Worm (Caenorhabditis elegans): ENCODE measurements around the gene wee-1.3.

Gene wee-1.3

DNA sequence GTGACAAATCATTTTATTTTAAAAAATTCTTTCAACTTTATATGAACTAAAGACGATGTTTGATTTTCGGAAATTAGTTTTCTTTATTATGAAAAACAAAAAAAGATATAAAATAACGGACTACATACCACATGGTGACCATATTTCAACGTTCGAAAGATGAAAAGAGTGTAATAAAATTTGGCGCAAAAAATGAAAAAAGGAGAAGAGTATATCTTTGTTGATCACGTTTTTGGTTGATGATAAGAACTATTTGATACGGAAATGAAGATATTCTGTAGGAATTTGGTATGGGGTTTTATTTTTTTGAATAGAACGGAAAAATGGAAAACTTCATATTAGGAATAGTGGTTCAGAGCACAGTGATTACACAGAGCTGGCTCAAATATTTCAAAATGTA, 36.8 kb upstream of the wee-1.3 start, which contains the start of gene Y53C12B.7:
Gene Y53C12B.7 (minus strand): TSS at position 163 of the 400 bp plus-strand sequence.
- TF ChIP-seq mls-2 (tag; optimal IDR thresholded peaks at IDR 0.05), result no peak
- no peak for TF ChIP-seq elt-3 (tag; optimal IDR thresholded peaks at IDR 0.05)
- TF ChIP-seq nhr-12 (tag; optimal IDR thresholded peaks at IDR 0.05), result no peak
- no peak for TF ChIP-seq nhr-76 (tag; optimal IDR thresholded peaks at IDR 0.05)
- TF ChIP-seq ham-2 (GFP tag; optimal IDR thresholded peaks at IDR 0.05), result no peak
- no peak for TF ChIP-seq cnd-1 (tag; optimal IDR thresholded peaks at IDR 0.05)
- TF ChIP-seq mep-1 (tag; optimal IDR thresholded peaks at IDR 0.05), result no peak
- TF ChIP-seq zip-8 (tag; optimal IDR thresholded peaks at IDR 0.05), result no peak
- TF ChIP-seq lin-32 (GFP tag; optimal IDR thresholded peaks at IDR 0.05), result no peak
- no peak for TF ChIP-seq ces-1 (GFP tag; optimal IDR thresholded peaks at IDR 0.05)
- TF ChIP-seq pha-4 (tag; optimal IDR thresholded peaks at IDR 0.05), result no peak
- TF ChIP-seq ceh-83 (GFP tag; optimal IDR thresholded peaks at IDR 0.05), result no peak
- no peak for TF ChIP-seq bed-3 (GFP tag; optimal IDR thresholded peaks at IDR 0.05)
- no peak for TF ChIP-seq ceh-39 (tag; optimal IDR thresholded peaks at IDR 0.05)
- TF ChIP-seq hlh-1 (tag; optimal IDR thresholded peaks at IDR 0.05), result no peak
- no peak for TF ChIP-seq ceh-43 (GFP tag; optimal IDR thresholded peaks at IDR 0.05)
- no peak for TF ChIP-seq snpc-4 (tag; optimal IDR thresholded peaks at IDR 0.05)
- TF ChIP-seq flh-1 (GFP tag; optimal IDR thresholded peaks at IDR 0.05), result no peak
- TF ChIP-seq M03D4.4 (tag; optimal IDR thresholded peaks at IDR 0.05), result no peak
- no peak for TF ChIP-seq mab-5 (tag; optimal IDR thresholded peaks at IDR 0.05)

DNA sequence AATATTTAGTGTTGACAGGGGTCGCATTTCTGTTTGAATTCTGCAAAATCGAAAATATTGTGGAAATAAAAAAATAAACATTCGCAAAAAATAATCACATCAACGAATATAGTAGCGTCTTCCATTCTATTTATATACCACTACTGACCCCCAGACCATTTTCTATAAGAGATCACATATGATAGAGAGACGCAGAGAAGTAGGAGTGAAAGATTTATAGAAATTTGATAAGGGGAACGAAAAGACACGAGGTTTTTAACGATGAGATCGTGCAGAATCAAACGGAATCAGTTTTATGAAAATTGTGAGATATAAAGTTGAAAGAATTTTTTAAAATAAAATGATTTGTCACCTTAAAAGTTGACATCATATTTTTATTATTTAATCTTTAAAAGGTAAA, 36.0 kb upstream of the wee-1.3 start:
- TF ChIP-seq lsy-2 (tag; optimal IDR thresholded peaks at IDR 0.05) (no peak), lin-32 (GFP tag; optimal IDR thresholded peaks at IDR 0.05) (no peak), cnd-1 (tag; optimal IDR thresholded peaks at IDR 0.05) (no peak), snpc-4 (tag; optimal IDR thresholded peaks at IDR 0.05) (no peak), lin-13 (tag; optimal IDR thresholded peaks at IDR 0.05) (no peak), blmp-1 (tag; optimal IDR thresholded peaks at IDR 0.05) (no peak), nhr-12 (tag; optimal IDR thresholded peaks at IDR 0.05) (no peak), ces-1 (GFP tag; optimal IDR thresholded peaks at IDR 0.05) (no peak), unc-62 (GFP tag; optimal IDR thresholded peaks at IDR 0.05) (no peak), elt-3 (tag; optimal IDR thresholded peaks at IDR 0.05) (no peak), zip-8 (tag; optimal IDR thresholded peaks at IDR 0.05) (no peak), mls-2 (tag; optimal IDR thresholded peaks at IDR 0.05) (no peak), tbx-8 (GFP tag; optimal IDR thresholded peaks at IDR 0.05) (no peak), M03D4.4 (tag; optimal IDR thresholded peaks at IDR 0.05) (no peak), pha-4 (tag; optimal IDR thresholded peaks at IDR 0.05) (no peak), unc-120 (tag; optimal IDR thresholded peaks at IDR 0.05; ENCODE audit: poor library complexity, severe bottlenecking) (no peak), mab-5 (tag; optimal IDR thresholded peaks at IDR 0.05) (no peak)

DNA sequence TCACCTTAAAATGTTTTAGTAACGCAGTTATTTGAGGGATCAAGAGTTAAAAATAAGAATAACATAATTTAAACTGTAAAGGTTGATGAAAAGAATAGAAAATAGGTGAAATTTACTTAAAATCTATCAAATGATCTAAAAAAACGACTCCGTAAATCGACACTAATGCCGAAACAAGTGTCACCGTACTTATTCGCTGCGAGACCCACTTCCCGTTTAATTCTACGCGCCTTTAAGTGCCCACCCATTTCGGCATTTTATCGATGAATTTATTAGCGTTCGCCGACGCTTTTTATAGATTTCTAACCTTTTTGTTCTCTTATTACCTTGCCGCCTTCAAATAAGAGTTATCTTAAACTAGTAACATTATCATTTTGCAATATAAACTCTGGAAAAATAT, 29.8 kb upstream of the wee-1.3 start, which contains the start of the genes Y53C12B.1 and nos-3:
Gene Y53C12B.1 (minus strand): TSS at position 10 of the 400 bp plus-strand sequence.
Gene nos-3 (plus strand): TSS at position 248 of the 400 bp plus-strand sequence.
- TF ChIP-seq ham-2 (GFP tag; optimal IDR thresholded peaks at IDR 0.05), result no peak
- peak; percentile 81 for TF ChIP-seq ceh-39 (tag; optimal IDR thresholded peaks at IDR 0.05)
- TF ChIP-seq cnd-1 (tag; optimal IDR thresholded peaks at IDR 0.05), result no peak
- TF ChIP-seq nhr-28 (tag; optimal IDR thresholded peaks at IDR 0.05), result no peak
- no peak for TF ChIP-seq unc-62 (GFP tag; optimal IDR thresholded peaks at IDR 0.05)
- TF ChIP-seq snpc-4 (tag; optimal IDR thresholded peaks at IDR 0.05), result no peak
- peak; percentile 68 for TF ChIP-seq pha-4 (tag; optimal IDR thresholded peaks at IDR 0.05)
- TF ChIP-seq zip-8 (tag; optimal IDR thresholded peaks at IDR 0.05), result no peak
- no peak for TF ChIP-seq flh-1 (GFP tag; optimal IDR thresholded peaks at IDR 0.05)
- no peak for TF ChIP-seq sem-2 (GFP tag; optimal IDR thresholded peaks at IDR 0.05)
- peak; percentile 39 for TF ChIP-seq nhr-237 (tag; optimal IDR thresholded peaks at IDR 0.05)
- peak; percentile 98 for TF ChIP-seq unc-120 (tag; optimal IDR thresholded peaks at IDR 0.05; ENCODE audit: poor library complexity, severe bottlenecking)
- TF ChIP-seq tbx-8 (GFP tag; optimal IDR thresholded peaks at IDR 0.05), result no peak
- no peak for TF ChIP-seq mls-2 (tag; optimal IDR thresholded peaks at IDR 0.05)
- TF ChIP-seq blmp-1 (tag; optimal IDR thresholded peaks at IDR 0.05), result no peak
- TF ChIP-seq lsy-2 (tag; optimal IDR thresholded peaks at IDR 0.05), result peak; percentile 98
- no peak for TF ChIP-seq elt-3 (tag; optimal IDR thresholded peaks at IDR 0.05)
- peak; percentile 91 for TF ChIP-seq ces-1 (GFP tag; optimal IDR thresholded peaks at IDR 0.05)
- TF ChIP-seq ceh-43 (GFP tag; optimal IDR thresholded peaks at IDR 0.05), result no peak
- no peak for TF ChIP-seq elt-1 (tag; optimal IDR thresholded peaks at IDR 0.05; ENCODE audit: borderline replicate concordance, insufficient read depth)
- no peak for TF ChIP-seq ceh-83 (GFP tag; optimal IDR thresholded peaks at IDR 0.05)
- no peak for TF ChIP-seq nhr-12 (tag; optimal IDR thresholded peaks at IDR 0.05)
- no peak for TF ChIP-seq nhr-76 (tag; optimal IDR thresholded peaks at IDR 0.05)
- TF ChIP-seq M03D4.4 (tag; optimal IDR thresholded peaks at IDR 0.05), result no peak
- TF ChIP-seq hlh-1 (tag; optimal IDR thresholded peaks at IDR 0.05), result peak; percentile 25
- TF ChIP-seq mab-5 (tag; optimal IDR thresholded peaks at IDR 0.05), result no peak
- no peak for TF ChIP-seq ztf-11 (tag; optimal IDR thresholded peaks at IDR 0.05)
- TF ChIP-seq lin-13 (tag; optimal IDR thresholded peaks at IDR 0.05), result peak; percentile 79
- no peak for TF ChIP-seq lin-32 (GFP tag; optimal IDR thresholded peaks at IDR 0.05)
- peak; percentile 66 for TF ChIP-seq mep-1 (tag; optimal IDR thresholded peaks at IDR 0.05)
- no peak for TF ChIP-seq nhr-2 (tag; optimal IDR thresholded peaks at IDR 0.05)
- TF ChIP-seq drap-1 (GFP tag; optimal IDR thresholded peaks at IDR 0.05), result no peak
- no peak for TF ChIP-seq bed-3 (GFP tag; optimal IDR thresholded peaks at IDR 0.05)
- no peak for TF ChIP-seq sptf-1 (tag; optimal IDR thresholded peaks at IDR 0.05)
- TF ChIP-seq unc-39 (tag; optimal IDR thresholded peaks at IDR 0.05), result no peak

Data from whole organism, mixed stage, embryonic.